Worm (Caenorhabditis elegans) whole organism, early embryonic: ENCODE data around the gene C25D7.16.

ENCODE experiments used
- aly-1 ChIP-seq: sonication (generic microtip); optimal IDR thresholded peaks from 2 replicates; lab custom pipeline; 2016; ENCODE audit warnings: missing genetic modification characterization, missing compliant biosample characterization
- ama-1 ChIP-seq: fragments of 150-350 bp; optimal IDR thresholded peaks from 2 replicates; lab custom pipeline; 2014
- ceh-36 ChIP-seq: sonication (generic microtip); optimal IDR thresholded peaks from 2 replicates; lab custom pipeline; 2016; ENCODE audit warnings: missing genetic modification characterization, inconsistent platforms, missing compliant biosample characterization
- scrt-1 ChIP-seq: fragments of 200-800 bp; sonication (Bioruptor generic); IDR thresholded peaks from 2 replicates; pipeline ENCODE4 v1.3.6; 2022; ENCODE audit warnings: missing genetic modification characterization, missing compliant biosample characterization
- tbx-11 ChIP-seq: fragments of 200-800 bp; sonication (Bioruptor generic); IDR thresholded peaks from 2 replicates; pipeline ENCODE4 v1.3.6; 2022; ENCODE audit warnings: missing genetic modification characterization, missing compliant biosample characterization

- no peak for TF ChIP-seq scrt-1
- no peak for TF ChIP-seq ama-1
- peak; percentile 2 for TF ChIP-seq ceh-36
- TF ChIP-seq tbx-11 (GFP tag; lab: Robert Waterston, UW), result no peak
- no peak for TF ChIP-seq aly-1 (tag; lab: Kevin White, UChicago)
Measured at ce11 chrV:15028896-15029519, 27.0 kb upstream of the C25D7.16 start, which contains the start of gene F14H8.8.
